Worm (Caenorhabditis elegans) whole organism, L2 larva: Measurements from ENCODE around the gene srlf-3.

Experiments used
- C34F6.9 ChIP-seq: fragments of 150-350 bp; optimal IDR thresholded peaks from 2 replicates; lab custom pipeline; 2014; ENCODE audit warnings: missing biosample characterization, missing genetic modification characterization
- F13H6.1 ChIP-seq: sonication (generic microtip); optimal IDR thresholded peaks from 2 replicates; lab custom pipeline; 2016; ENCODE audit warnings: missing genetic modification characterization, missing compliant biosample characterization
- Y55F3AM.14 ChIP-seq: fragments of 200-800 bp; sonication (Bioruptor generic); optimal IDR thresholded peaks from 2 replicates; lab custom pipeline; 2018; ENCODE audit warnings: mild to moderate bottlenecking, missing genetic modification characterization, missing compliant biosample characterization
- alr-1 ChIP-seq: fragments of 150-350 bp; optimal IDR thresholded peaks from 2 replicates; lab custom pipeline; 2014; ENCODE audit warnings: missing biosample characterization, missing genetic modification characterization
- ama-1 ChIP-seq: fragments of 150-350 bp; optimal IDR thresholded peaks from 2 replicates; lab custom pipeline; 2018; ENCODE audit warnings: inconsistent platforms
- blmp-1 ChIP-seq: sonication (generic microtip); optimal IDR thresholded peaks from 2 replicates; lab custom pipeline; 2017; ENCODE audit warnings: missing genetic modification characterization, mild to moderate bottlenecking, missing compliant biosample characterization, antibody characterized with exemption, moderate library complexity; ENCODE audit not compliant: insufficient read depth
- ceh-16 ChIP-seq: fragments of 150-350 bp; optimal IDR thresholded peaks from 2 replicates; lab custom pipeline; 2014; ENCODE audit warnings: missing biosample characterization, missing genetic modification characterization
- ceh-82 ChIP-seq: fragments of 150-350 bp; optimal IDR thresholded peaks from 2 replicates; lab custom pipeline; 2014; ENCODE audit warnings: missing biosample characterization, missing genetic modification characterization
- crh-2 ChIP-seq: sonication (generic microtip); optimal IDR thresholded peaks from 2 replicates; lab custom pipeline; 2017; ENCODE audit warnings: missing biosample characterization, missing genetic modification characterization
- dmd-4 ChIP-seq: sonication (generic microtip); optimal IDR thresholded peaks from 2 replicates; lab custom pipeline; 2017; ENCODE audit warnings: missing biosample characterization, missing genetic modification characterization
- egl-27 ChIP-seq: sonication (generic microtip); optimal IDR thresholded peaks from 3 replicates; lab custom pipeline; 2017; ENCODE audit warnings: missing biosample characterization, missing genetic modification reagents, missing genetic modification characterization
- elt-1 ChIP-seq: fragments of 150-350 bp; optimal IDR thresholded peaks from 2 replicates; lab custom pipeline; 2014; ENCODE audit warnings: missing biosample characterization, missing genetic modification characterization
- elt-3 ChIP-seq: sonication (generic microtip); optimal IDR thresholded peaks from 2 replicates; lab custom pipeline; 2017; ENCODE audit warnings: missing biosample characterization, missing genetic modification characterization
- fos-1 ChIP-seq: fragments of 150-350 bp; optimal IDR thresholded peaks from 2 replicates; lab custom pipeline; 2014; ENCODE audit warnings: missing biosample characterization, missing genetic modification characterization
- gmeb-1 ChIP-seq: fragments of 150-350 bp; optimal IDR thresholded peaks from 2 replicates; lab custom pipeline; 2014; ENCODE audit warnings: missing biosample characterization, missing genetic modification characterization
- lin-11 ChIP-seq: fragments of 150-350 bp; sonication (generic microtip); optimal IDR thresholded peaks from 2 replicates; lab custom pipeline; 2014; ENCODE audit warnings: missing biosample characterization, missing genetic modification characterization, inconsistent platforms, mixed read lengths
- lin-13 ChIP-seq: fragments of 150-350 bp; optimal IDR thresholded peaks from 2 replicates; lab custom pipeline; 2014; ENCODE audit warnings: missing biosample characterization, missing genetic modification reagents, missing genetic modification characterization
- lsy-2 ChIP-seq, 2 experiments: fragments of 150-350 bp in 1 of 2; sonication (generic microtip) in 1 of 2; optimal IDR thresholded peaks; 2 replicates each; lab custom pipeline; 2014 to 2017; ENCODE audit warnings: missing biosample characterization in 2 of 2, missing genetic modification characterization in 2 of 2
- mab-5 ChIP-seq: fragments of 150-350 bp; optimal IDR thresholded peaks from 2 replicates; lab custom pipeline; 2014; ENCODE audit warnings: missing biosample characterization, missing genetic modification characterization
- mbf-1 ChIP-seq: sonication (generic microtip); optimal IDR thresholded peaks from 2 replicates; lab custom pipeline; 2017; ENCODE audit warnings: missing biosample characterization, missing genetic modification characterization
- mdl-1 ChIP-seq, 2 experiments: fragments of 150-350 bp in 1 of 2; sonication (generic microtip) in 1 of 2; optimal IDR thresholded peaks; 2 replicates each; lab custom pipeline; 2017; ENCODE audit warnings: missing biosample characterization in 2 of 2, missing genetic modification characterization in 2 of 2
- nhr-10 ChIP-seq: sonication (generic microtip); optimal IDR thresholded peaks from 2 replicates; lab custom pipeline; 2017; ENCODE audit warnings: missing biosample characterization, missing genetic modification characterization
- nhr-11 ChIP-seq: fragments of 150-350 bp; optimal IDR thresholded peaks from 2 replicates; lab custom pipeline; 2014; ENCODE audit warnings: missing biosample characterization, missing genetic modification characterization
- nhr-12 ChIP-seq: fragments of 150-350 bp; optimal IDR thresholded peaks from 2 replicates; lab custom pipeline; 2014; ENCODE audit warnings: missing biosample characterization, missing genetic modification characterization
- nhr-129 ChIP-seq: fragments of 150-350 bp; optimal IDR thresholded peaks from 2 replicates; lab custom pipeline; 2014; ENCODE audit warnings: missing biosample characterization, missing genetic modification characterization
- nhr-21 ChIP-seq: fragments of 150-350 bp; optimal IDR thresholded peaks from 2 replicates; lab custom pipeline; 2014; ENCODE audit warnings: missing biosample characterization, missing genetic modification characterization
- nhr-237 ChIP-seq: fragments of 150-350 bp; optimal IDR thresholded peaks from 2 replicates; lab custom pipeline; 2014; ENCODE audit warnings: missing biosample characterization, missing genetic modification characterization
- nhr-25 ChIP-seq: fragments of 150-350 bp; sonication (generic microtip); optimal IDR thresholded peaks from 3 replicates; lab custom pipeline; 2014; ENCODE audit warnings: missing biosample characterization, missing genetic modification characterization
- nhr-6 ChIP-seq: fragments of 150-350 bp; optimal IDR thresholded peaks from 2 replicates; lab custom pipeline; 2014; ENCODE audit warnings: missing biosample characterization, missing genetic modification characterization
- nhr-77 ChIP-seq: fragments of 150-350 bp; optimal IDR thresholded peaks from 2 replicates; lab custom pipeline; 2014; ENCODE audit warnings: missing biosample characterization, missing genetic modification characterization
- peb-1 ChIP-seq: fragments of 150-350 bp; optimal IDR thresholded peaks from 2 replicates; lab custom pipeline; 2014; ENCODE audit warnings: missing biosample characterization, missing genetic modification characterization
- sem-4 ChIP-seq: fragments of 150-350 bp; optimal IDR thresholded peaks from 2 replicates; lab custom pipeline; 2014; ENCODE audit warnings: missing biosample characterization, missing genetic modification reagents, missing genetic modification characterization
- skn-1 ChIP-seq: sonication (generic microtip); optimal IDR thresholded peaks from 2 replicates; lab custom pipeline; 2017; ENCODE audit warnings: missing biosample characterization, missing genetic modification characterization
- sma-3 ChIP-seq: sonication (generic microtip); optimal IDR thresholded peaks from 2 replicates; lab custom pipeline; 2016; ENCODE audit warnings: missing genetic modification reagents, missing genetic modification characterization, missing compliant biosample characterization
- sma-9 ChIP-seq, 2 experiments: fragments of 150-350 bp in 1 of 2; sonication (generic microtip) in 1 of 2; optimal IDR thresholded peaks; 2 replicates each; lab custom pipeline; 2014 to 2016; ENCODE audit warnings: missing genetic modification characterization in 2 of 2, mild to moderate bottlenecking in 1 of 2, missing biosample characterization in 1 of 2, missing compliant biosample characterization in 1 of 2, missing genetic modification reagents in 1 of 2, moderate library complexity in 1 of 2
- snpc-4 ChIP-seq: fragments of 150-350 bp; optimal IDR thresholded peaks from 2 replicates; lab custom pipeline; 2014; ENCODE audit warnings: missing biosample characterization, missing genetic modification characterization
- unc-39 ChIP-seq: fragments of 150-350 bp; optimal IDR thresholded peaks from 2 replicates; lab custom pipeline; 2014; ENCODE audit warnings: missing biosample characterization, missing genetic modification characterization
- unc-55 ChIP-seq: fragments of 150-350 bp; sonication (generic microtip); optimal IDR thresholded peaks from 3 replicates; lab custom pipeline; 2014; ENCODE audit warnings: missing biosample characterization, missing genetic modification reagents, missing genetic modification characterization
- unc-62 ChIP-seq: fragments of 150-350 bp; optimal IDR thresholded peaks from 2 replicates; lab custom pipeline; 2014; ENCODE audit warnings: missing biosample characterization, missing genetic modification reagents, missing genetic modification characterization
- zag-1 ChIP-seq: fragments of 150-350 bp; optimal IDR thresholded peaks from 2 replicates; lab custom pipeline; 2014; ENCODE audit warnings: missing biosample characterization, missing genetic modification characterization
- ztf-1 ChIP-seq: fragments of 200-800 bp; sonication (Bioruptor generic); conservative IDR thresholded peaks from 2 replicates; pipeline ENCODE4 v1.3.6; 2022; ENCODE audit warnings: missing genetic modification characterization, missing compliant biosample characterization
- ztf-11 ChIP-seq: sonication (generic microtip); optimal IDR thresholded peaks from 2 replicates; lab custom pipeline; 2017; ENCODE audit warnings: missing biosample characterization, missing genetic modification characterization
- ztf-4 ChIP-seq: fragments of 150-350 bp; optimal IDR thresholded peaks from 2 replicates; lab custom pipeline; 2014; ENCODE audit warnings: missing biosample characterization, missing genetic modification characterization

Gene srlf-3

ce11 chrIV:8526579-8526978 is 39.3 kb downstream of the srlf-3 start:
- TF ChIP-seq dmd-4 (tag; lab: Kevin White, UChicago), result no peak
- no peak for TF ChIP-seq ztf-4 (tag; lab: Kevin White, UChicago)
- no peak for TF ChIP-seq egl-27 (tag; lab: Kevin White, UChicago)
- no peak for TF ChIP-seq gmeb-1 (tag; lab: Kevin White, UChicago)
- TF ChIP-seq zag-1 (tag; lab: Kevin White, UChicago), result no peak
- no peak for TF ChIP-seq unc-55 (GFP tag; lab: Kevin White, UChicago)
- TF ChIP-seq alr-1 (tag; lab: Kevin White, UChicago), result no peak
- TF ChIP-seq elt-1 (tag; lab: Kevin White, UChicago), result no peak
- peak; percentile 11 for TF ChIP-seq nhr-25 (tag; lab: Kevin White, UChicago)
- TF ChIP-seq nhr-77 (tag; lab: Kevin White, UChicago), result no peak
- no peak for TF ChIP-seq ceh-82 (tag; lab: Kevin White, UChicago)
- no peak for TF ChIP-seq sma-3 (GFP tag; lab: Kevin White, UChicago)
- peak; percentile 7 for TF ChIP-seq crh-2 (tag; lab: Kevin White, UChicago)
- no peak for TF ChIP-seq lin-11 (tag; lab: Kevin White, UChicago)
- TF ChIP-seq ceh-16 (tag; lab: Kevin White, UChicago), result no peak

ce11 chrIV:8527598-8528012 is 40.3 kb downstream of the srlf-3 start:
- TF ChIP-seq gmeb-1 (tag; lab: Kevin White, UChicago) (peak; percentile 78), mbf-1 (tag; lab: Kevin White, UChicago) (no peak), skn-1 (tag; lab: Kevin White, UChicago) (no peak), lin-13 (peak; percentile 43), dmd-4 (tag; lab: Kevin White, UChicago) (no peak), ceh-82 (tag; lab: Kevin White, UChicago) (no peak), peb-1 (tag; lab: Kevin White, UChicago) (no peak), crh-2 (tag; lab: Kevin White, UChicago) (peak; percentile 94), nhr-77 (tag; lab: Kevin White, UChicago) (peak; percentile 46), elt-1 (tag; lab: Kevin White, UChicago) (no peak), unc-62 (GFP tag; lab: Kevin White, UChicago) (peak; percentile 63), sem-4 (tag; lab: Kevin White, UChicago) (peak; percentile 84), mab-5 (tag; lab: Kevin White, UChicago) (peak; percentile 83), sma-3 (GFP tag; lab: Kevin White, UChicago) (peak; percentile 99), lin-11 (tag; lab: Kevin White, UChicago) (no peak), snpc-4 (tag; lab: Kevin White, UChicago) (no peak), blmp-1 (tag; lab: Kevin White, UChicago) (peak; percentile 78), ztf-4 (tag; lab: Kevin White, UChicago) (peak; percentile 14), zag-1 (tag; lab: Kevin White, UChicago) (no peak), ztf-1 (GFP tag; lab: Robert Waterston, UW) (no peak), lsy-2 (tag; optimal IDR thresholded peaks at IDR 0.05; lab: Kevin White, UChicago) (peak in 1 of 2 experiments; percentile 89), ztf-11 (no peak), unc-55 (GFP tag; lab: Kevin White, UChicago) (no peak), elt-3 (tag; lab: Kevin White, UChicago) (no peak), nhr-12 (tag; lab: Kevin White, UChicago) (no peak), nhr-21 (tag; lab: Kevin White, UChicago) (peak; percentile 98), nhr-6 (tag; lab: Kevin White, UChicago) (peak; percentile 85), Y55F3AM.14 (GFP tag; lab: Kevin White, UChicago) (peak; percentile 78), unc-39 (tag; lab: Kevin White, UChicago) (no peak), ama-1 (lab: Kevin White, UChicago) (no peak), egl-27 (tag; lab: Kevin White, UChicago) (peak; percentile 95), nhr-10 (peak; percentile 49), sma-9 (GFP tag; optimal IDR thresholded peaks at IDR 0.05; lab: Kevin White, UChicago) (peak; percentile 99), sma-9 (tag; optimal IDR thresholded peaks at IDR 0.05; lab: Kevin White, UChicago) (peak; percentile 50), nhr-129 (tag; lab: Kevin White, UChicago) (peak; percentile 80), nhr-237 (tag; lab: Kevin White, UChicago) (no peak), mdl-1 (tag; optimal IDR thresholded peaks at IDR 0.05; lab: Kevin White, UChicago) (peak; percentile 94 to 96), fos-1 (tag; lab: Kevin White, UChicago) (peak; percentile 99), nhr-25 (tag; lab: Kevin White, UChicago) (peak; percentile 90), C34F6.9 (tag; lab: Kevin White, UChicago) (peak; percentile 80), nhr-11 (tag; lab: Kevin White, UChicago) (peak; percentile 34), F13H6.1 (tag; lab: Kevin White, UChicago) (peak; percentile 99), ceh-16 (tag; lab: Kevin White, UChicago) (no peak)
